Fruit fly (Drosophila melanogaster): ENCODE measurements around the gene CG32547.

CG32547 gene

dm6 chrX:18506639-18507528, 27.6 kb upstream of the CG32547 start (continued):
- TF ChIP-seq CG11723 (GFP tag; optimal IDR thresholded peaks at IDR 0.05) (peak; percentile 52), NC2α (GFP tag; optimal IDR thresholded peaks at IDR 0.05) (peak; percentile 34), fd96Cb (tag; optimal IDR thresholded peaks at IDR 0.05) (peak; percentile 72), CG10267 (tag; optimal IDR thresholded peaks at IDR 0.05) (peak; percentile 72), da (GFP tag; optimal IDR thresholded peaks at IDR 0.05) (peak; percentile 25), odd (GFP tag; optimal IDR thresholded peaks at IDR 0.05) (peak; percentile 31), h (optimal IDR thresholded peaks at IDR 0.05) (no peak), CG13424 (tag; optimal IDR thresholded peaks at IDR 0.05) (peak; percentile 53), CG30431 (GFP tag; optimal IDR thresholded peaks at IDR 0.05) (peak; percentile 60), Mes4 (GFP tag; optimal IDR thresholded peaks at IDR 0.05) (peak; percentile 71), HLH4C (GFP tag; IDR thresholded peaks at IDR 0.05; ENCODE audit: partially characterized antibody) (no peak), CG4282 (GFP tag; optimal IDR thresholded peaks at IDR 0.05) (peak; percentile 16), abd-A (tag; optimal IDR thresholded peaks at IDR 0.05) (peak; percentile 57), seq (GFP tag; IDR thresholded peaks at IDR 0.05) (peak; percentile 81), sim (GFP tag; IDR thresholded peaks at IDR 0.05) (peak; percentile 55), CG16815 (GFP tag; optimal IDR thresholded peaks at IDR 0.05) (peak; percentile 46), schlank (tag; optimal IDR thresholded peaks at IDR 0.05) (no peak), nerfin-2 (GFP tag; IDR thresholded peaks at IDR 0.05; ENCODE audit: partially characterized antibody) (no peak), Optix (GFP tag; IDR thresholded peaks at IDR 0.05) (peak; percentile 71; the same call in 2 of the 3 replicates), CG17385 (GFP tag; optimal IDR thresholded peaks at IDR 0.05) (peak; percentile 54), Meics (GFP tag; optimal IDR thresholded peaks at IDR 0.05) (peak; percentile 82), vfl (GFP tag; optimal IDR thresholded peaks at IDR 0.05) (peak; percentile 18), twi (tag; optimal IDR thresholded peaks at IDR 0.05) (no peak), sc (optimal IDR thresholded peaks at IDR 0.05) (no peak), sc (GFP tag; optimal IDR thresholded peaks at IDR 0.05) (peak; percentile 41), CG7839 (tag; optimal IDR thresholded peaks at IDR 0.05) (peak; percentile 80), CG9727 (GFP tag; optimal IDR thresholded peaks at IDR 0.05) (peak; percentile 79), E2f2 (GFP tag; IDR thresholded peaks at IDR 0.05) (peak; percentile 55), CG18011 (GFP tag; optimal IDR thresholded peaks at IDR 0.05) (peak; percentile 68), zen2 (GFP tag; IDR thresholded peaks at IDR 0.05; ENCODE audit: partially characterized antibody) (no peak), Doc2 (GFP tag; IDR thresholded peaks at IDR 0.05) (no peak), CG33213 (GFP tag; optimal IDR thresholded peaks at IDR 0.05) (peak; percentile 84), CG9797 (GFP tag; optimal IDR thresholded peaks at IDR 0.05) (no peak), Dip3 (GFP tag; optimal IDR thresholded peaks at IDR 0.05) (peak; percentile 70), CG12744 (GFP tag; optimal IDR thresholded peaks at IDR 0.05) (peak; percentile 70), unpg (GFP tag; optimal IDR thresholded peaks at IDR 0.05) (peak; percentile 82), sisA (GFP tag; IDR thresholded peaks at IDR 0.05) (peak; percentile 81), wek (GFP tag; optimal IDR thresholded peaks at IDR 0.05) (peak; percentile 41), CG14014 (GFP tag; IDR thresholded peaks at IDR 0.05) (peak; percentile 76), CG8290 (GFP tag; optimal IDR thresholded peaks at IDR 0.05) (peak; percentile 12), CG8290 (tag; optimal IDR thresholded peaks at IDR 0.05) (peak in 1 of 2 experiments; percentile 81), MTF-1 (GFP tag; optimal IDR thresholded peaks at IDR 0.05; ENCODE audit: borderline replicate concordance) (peak; percentile 63), ind (GFP tag; optimal IDR thresholded peaks at IDR 0.05) (peak; percentile 84), pros (GFP tag; optimal IDR thresholded peaks at IDR 0.05) (peak; percentile 76), BEAF-32 (GFP tag; optimal IDR thresholded peaks at IDR 0.05) (no peak), CG3838 (GFP tag; optimal IDR thresholded peaks at IDR 0.05) (no peak), CG10565 (GFP tag; optimal IDR thresholded peaks at IDR 0.05) (peak; percentile 38), CG11085 (GFP tag; IDR thresholded peaks at IDR 0.05) (peak; percentile 45; the same call in 1 of the 2 replicates), CG15073 (GFP tag; optimal IDR thresholded peaks at IDR 0.05) (no peak)

Measured in whole organism, embryonic.